Fruit fly (Drosophila melanogaster): ENCODE measurements around the gene Sap-r.

Gene Sap-r

DNA sequence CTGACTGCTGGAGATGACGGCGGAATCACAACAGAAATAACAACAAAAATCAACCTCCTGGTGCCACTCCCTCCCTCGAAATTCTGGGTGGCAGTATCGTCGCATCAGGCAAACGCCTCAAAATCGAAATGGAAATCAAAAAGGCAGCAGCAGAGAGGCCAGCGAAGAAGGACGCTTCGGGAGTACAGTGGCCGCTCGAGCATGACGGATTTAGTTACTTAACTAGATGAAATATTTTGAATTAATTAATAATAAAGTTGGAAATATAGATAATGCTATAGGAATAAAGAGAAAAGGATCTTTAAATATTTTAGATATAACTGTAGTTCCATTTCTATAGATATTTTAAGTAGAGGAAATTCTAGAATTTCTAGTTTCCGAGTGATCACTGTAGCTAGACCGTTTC lies 23.5 kb downstream of the Sap-r start:
- no peak for TF ChIP-seq noc (tag; optimal IDR thresholded peaks at IDR 0.05)

DNA sequence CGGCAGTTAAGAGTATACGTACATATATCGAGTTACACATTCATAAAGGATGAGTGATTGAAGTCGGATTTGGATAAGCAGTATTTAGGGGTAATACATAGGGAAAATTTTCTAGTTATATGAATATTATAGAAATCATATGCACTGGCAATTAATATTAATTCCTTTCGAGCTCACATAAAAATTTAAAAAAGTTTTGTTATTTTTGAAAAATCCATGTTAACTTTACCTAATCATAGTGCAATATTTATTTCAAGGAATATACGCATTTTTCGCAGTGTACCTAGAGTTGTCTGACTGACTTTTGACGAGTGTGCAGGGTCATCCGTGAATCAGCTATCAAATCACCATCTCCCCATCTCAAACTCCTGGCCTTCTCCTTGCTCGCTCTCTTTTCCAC lies 24.4 kb downstream of the Sap-r start:
- TF ChIP-seq noc (tag; optimal IDR thresholded peaks at IDR 0.05): no peak

DNA sequence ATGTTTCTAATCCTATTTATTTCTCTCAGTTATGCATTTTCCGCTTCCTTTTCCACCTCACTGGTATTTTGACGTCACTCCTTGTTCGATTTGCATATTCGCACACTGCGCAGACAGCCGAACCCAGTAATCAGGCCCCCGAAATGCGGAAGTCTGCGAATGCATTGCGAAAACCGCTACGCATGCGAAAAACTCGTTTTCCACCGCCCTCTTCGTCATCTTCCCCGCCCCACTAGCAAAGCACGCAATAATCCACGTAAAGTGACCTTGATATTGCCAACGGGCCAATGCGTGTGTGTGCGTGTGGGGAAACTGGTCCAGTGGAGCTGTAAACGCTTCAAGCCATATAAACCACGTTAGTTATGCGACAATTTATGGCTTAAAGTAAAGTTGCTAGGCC lies 24.9 kb downstream of the Sap-r start:
- no peak for TF ChIP-seq noc (tag; optimal IDR thresholded peaks at IDR 0.05)

DNA sequence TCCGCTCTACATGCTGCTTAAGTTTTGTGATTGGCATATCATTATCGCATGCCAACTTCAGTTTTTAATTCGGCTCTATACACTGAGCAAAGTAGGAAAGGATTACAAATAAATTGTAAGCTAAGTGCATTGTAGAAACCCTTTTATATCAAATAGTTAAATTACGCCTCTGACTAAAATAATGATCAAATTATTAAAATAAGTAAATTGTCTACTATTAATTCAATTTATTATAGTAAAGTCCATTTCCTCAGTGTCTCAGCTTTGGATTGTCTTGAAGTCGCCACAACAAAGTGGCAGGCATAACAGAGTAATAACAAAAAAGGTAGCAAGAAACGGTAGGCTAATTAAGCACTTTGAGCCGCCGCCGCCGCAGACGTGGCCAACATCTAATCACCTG lies 26.4 kb downstream of the Sap-r start:
- no peak for TF ChIP-seq noc (tag; optimal IDR thresholded peaks at IDR 0.05)

DNA sequence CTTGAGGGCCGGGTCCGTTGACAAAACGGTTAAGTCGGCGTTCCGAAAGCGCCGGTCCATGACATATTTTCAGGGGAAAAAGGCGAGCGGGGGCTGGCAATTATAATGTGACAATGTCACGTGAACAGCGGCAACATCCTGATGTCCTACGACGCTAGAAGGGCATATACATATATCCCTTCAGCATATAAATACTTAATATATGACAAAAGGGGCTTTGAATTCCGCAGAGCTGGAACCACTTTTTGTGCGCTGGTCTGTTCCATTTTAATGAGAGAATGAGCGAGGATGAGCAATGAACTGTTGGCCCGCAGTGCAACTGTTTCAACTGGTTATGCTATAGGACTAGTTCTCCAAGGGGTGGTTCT lies 28.3 kb downstream of the Sap-r start:
- TF ChIP-seq noc (tag; optimal IDR thresholded peaks at IDR 0.05): no peak

DNA sequence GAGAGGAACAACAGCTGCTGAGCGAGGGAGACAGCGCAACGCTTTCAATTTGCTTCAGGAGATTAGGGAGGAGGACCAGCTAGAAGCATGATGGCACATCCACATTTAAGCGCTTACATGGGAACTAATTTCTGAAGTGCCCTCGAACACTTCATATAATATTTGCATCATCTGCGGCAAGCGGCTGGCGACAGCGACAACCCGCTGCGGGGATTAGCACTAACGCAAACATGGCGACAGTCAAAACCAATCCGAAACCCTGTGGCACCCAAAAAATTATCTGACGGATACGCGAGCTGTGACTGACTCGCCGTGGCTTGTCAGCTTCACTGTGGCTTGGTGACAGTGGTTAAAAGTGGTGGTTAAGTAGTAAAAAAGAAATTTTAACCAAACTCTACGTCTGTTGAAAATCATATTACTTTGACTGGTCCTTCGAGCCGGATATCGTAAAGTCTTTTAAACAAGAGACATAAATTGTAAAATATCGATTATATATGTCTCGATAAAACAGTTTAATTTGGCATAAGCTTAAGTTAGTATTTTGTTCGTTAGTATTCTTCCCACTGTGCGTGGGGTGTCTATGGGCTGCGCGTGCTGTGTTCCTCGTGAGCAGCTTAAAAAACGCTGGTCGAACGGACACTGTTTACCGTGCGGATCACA lies 28.8 kb downstream of the Sap-r start:
- TF ChIP-seq noc (tag; optimal IDR thresholded peaks at IDR 0.05): no peak

DNA sequence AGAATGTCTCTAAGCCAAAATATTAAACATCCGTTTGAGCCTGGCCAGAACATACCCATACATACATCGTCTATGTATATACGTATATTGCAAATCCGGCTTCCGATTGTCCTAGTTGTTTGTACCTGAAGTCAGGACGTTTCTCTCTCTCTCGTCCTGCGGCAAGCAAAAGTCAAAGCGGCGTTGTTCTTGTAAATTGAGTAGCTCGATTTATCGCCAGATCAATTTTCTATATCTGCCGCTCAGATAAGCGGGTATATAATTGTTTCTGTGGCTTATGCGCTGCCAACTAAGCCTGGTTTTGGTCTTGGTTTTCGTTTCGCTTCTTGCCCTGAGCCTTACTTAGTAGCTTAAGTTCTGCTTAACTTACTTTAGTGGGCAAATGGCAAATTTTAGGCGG lies 32.3 kb downstream of the Sap-r start:
- no peak for TF ChIP-seq noc (tag; optimal IDR thresholded peaks at IDR 0.05)

DNA sequence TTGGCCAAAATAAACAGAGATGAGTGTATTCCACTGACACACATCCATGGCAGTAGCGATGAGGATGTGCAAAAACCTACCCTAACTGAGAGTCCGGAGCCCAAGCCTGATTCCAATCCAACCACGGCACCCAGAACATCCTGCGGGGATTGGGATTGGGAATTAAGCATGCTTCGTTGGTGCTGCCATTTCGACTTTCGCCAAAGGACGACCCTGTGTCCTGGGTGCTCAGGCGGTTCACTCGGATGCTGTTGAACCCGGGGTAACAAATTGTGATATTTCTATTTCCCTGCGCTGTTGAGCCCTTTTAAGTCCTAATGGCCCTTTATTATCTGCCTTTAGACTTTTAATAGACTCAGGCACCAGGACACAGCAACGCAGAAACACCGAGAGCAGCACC lies 33.7 kb downstream of the Sap-r start:
- TF ChIP-seq noc (tag; optimal IDR thresholded peaks at IDR 0.05): no peak

DNA sequence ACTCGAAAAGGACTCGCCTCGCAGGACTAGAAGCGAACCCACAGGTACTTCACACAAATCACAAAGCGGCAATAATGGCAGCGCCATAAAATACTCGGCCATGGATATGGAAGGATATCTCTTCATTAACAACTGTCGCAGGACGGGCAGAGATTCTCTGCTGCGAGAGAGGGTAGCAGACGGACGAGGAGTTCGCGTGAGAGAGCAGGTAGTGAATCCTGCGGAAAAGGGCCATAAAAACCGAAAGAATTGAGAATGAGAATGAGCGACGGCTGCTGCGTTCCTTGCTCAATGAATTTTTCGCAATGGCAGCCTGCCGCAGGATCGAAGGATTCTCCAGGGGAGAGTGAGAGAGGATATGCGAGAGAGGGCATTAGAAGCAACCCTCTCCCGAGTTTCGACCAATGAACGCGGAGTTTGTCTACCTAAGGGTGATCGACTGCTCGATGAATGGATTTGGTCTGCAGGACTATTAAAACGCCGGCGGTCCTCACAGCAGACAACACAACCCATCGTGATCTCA lies 37.0 kb downstream of the Sap-r start, which contains the start of gene tll:
Gene tll (plus strand): TSS at position 473 of the 523 bp plus-strand sequence.
- TF ChIP-seq noc (tag; optimal IDR thresholded peaks at IDR 0.05): no peak

DNA sequence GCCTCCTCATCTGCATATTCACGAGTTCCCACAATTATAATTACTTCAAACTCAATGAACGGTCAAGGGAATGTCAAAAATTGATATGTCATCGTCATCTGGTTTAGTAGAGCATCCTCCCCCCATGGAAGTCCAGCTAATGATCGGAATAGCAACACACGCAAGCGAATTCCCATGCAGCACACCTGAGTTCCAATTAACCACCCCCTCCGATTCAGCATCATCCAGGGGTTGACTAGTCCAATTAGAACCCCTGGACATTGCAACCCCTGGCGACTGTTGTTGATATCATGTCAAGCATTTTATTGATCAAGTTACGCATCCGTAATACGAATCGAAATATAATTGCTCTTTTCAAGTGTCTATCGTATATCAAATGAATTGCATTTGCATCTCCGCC lies 38.4 kb downstream of the Sap-r start:
- TF ChIP-seq noc (tag; optimal IDR thresholded peaks at IDR 0.05): no peak

DNA sequence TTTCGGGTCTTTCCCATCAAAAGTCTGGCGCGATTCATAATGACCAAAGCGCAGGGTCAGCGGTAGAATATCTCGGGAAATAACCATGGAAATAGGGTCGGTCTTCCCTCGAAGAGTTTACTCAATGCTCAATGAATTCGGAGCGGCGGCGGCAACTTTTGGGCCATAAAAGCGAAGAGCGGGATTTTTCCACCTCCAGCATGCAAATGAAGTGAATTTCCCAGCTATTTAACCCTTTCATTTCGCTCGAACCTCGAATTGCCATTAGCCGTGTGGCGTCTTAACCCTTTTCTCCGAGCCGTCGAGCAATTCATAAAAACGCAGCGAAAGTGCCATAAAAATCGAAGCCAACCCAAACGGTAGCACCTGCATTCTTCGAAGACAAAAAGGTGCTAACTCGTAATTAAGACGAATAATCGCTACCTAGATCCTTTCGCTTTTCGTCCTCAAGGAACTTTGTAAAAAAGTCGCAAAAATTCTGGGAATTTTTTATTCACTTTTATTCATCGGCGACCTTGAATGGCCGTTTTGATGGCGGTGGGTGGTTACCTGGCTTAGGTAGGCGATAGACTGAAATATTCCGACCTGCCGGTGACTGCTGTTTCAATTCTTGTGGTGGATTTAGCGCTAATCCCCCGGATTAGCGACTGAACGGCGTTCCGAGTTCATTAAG lies 39.3 kb downstream of the Sap-r start:
- TF ChIP-seq noc (tag; optimal IDR thresholded peaks at IDR 0.05): no peak

DNA sequence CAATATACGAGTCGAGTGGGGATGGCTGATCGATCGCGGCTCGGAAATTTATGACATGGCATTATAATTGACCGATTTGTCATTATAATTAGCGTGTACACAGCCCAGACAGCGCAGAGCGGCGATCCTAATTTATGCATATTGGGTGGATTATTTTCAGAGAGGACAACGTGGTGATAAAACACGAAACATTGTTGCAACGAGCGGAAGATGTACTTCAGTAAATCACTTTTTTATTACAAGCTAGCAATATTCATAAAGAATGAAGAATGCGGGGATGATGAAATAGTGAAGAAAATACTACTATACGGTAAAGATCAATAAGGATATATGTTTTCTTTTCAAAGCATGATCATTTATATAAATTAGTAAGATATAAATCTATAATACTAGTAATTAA lies 44.4 kb downstream of the Sap-r start:
- no peak for TF ChIP-seq noc (tag; optimal IDR thresholded peaks at IDR 0.05)

DNA sequence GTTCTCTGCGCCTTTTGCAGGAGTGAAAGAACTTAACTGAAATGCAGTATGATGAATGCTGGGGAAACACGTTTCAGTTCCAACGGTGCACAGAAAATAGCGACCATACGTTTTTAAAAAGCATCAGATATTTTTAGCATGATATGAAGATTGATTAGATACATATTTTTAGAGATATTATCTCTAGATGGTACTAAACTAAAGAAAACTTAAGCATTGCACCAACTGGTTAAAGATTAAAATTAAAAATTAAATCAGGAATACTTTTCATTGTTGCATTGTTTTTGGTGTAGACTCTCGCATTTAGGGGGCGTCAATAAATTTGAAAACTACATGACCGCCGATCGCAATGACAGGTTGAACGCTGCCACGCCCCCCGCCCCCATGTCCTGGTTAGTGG lies 45.2 kb downstream of the Sap-r start:
- no peak for TF ChIP-seq noc (tag; optimal IDR thresholded peaks at IDR 0.05)

DNA sequence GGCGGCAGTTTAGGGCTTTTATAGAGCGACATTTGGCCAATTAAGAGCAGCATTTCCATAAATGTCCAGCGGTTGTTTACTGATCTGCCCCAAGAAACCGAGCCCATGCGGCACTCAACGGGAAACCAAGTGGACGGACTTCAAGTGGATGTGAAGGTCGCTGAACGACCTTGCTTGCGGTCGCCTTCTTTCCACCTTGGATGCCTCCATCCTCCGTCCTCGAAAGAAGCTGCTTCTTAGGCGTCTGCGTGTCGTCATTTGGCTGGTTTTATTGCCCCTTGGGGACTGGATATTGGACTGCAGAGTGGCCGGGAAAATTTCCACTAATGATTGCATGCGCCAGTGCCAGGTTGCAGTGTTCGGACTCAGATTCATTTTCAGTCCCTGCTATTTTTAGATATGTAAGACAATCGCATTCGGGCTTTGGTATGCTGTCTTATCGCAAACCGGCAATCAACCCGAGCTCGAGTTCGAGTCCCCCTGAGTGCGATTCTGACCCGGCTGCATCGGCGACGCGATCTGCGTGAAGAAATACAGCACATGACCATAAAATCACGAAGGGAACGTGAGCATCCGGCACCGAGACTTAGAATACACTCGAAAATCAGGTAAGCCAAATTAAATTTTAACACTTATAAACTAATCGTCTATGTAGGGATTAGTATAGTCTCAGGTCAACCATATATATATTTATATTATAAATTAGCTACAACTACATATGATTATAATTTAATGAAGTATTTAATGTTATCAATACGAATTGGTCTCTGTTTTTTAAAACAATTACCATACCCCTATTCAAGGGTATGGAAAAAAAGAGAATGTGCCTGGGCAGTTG lies 46.0 kb downstream of the Sap-r start:
- no peak for TF ChIP-seq noc (tag; optimal IDR thresholded peaks at IDR 0.05)

DNA sequence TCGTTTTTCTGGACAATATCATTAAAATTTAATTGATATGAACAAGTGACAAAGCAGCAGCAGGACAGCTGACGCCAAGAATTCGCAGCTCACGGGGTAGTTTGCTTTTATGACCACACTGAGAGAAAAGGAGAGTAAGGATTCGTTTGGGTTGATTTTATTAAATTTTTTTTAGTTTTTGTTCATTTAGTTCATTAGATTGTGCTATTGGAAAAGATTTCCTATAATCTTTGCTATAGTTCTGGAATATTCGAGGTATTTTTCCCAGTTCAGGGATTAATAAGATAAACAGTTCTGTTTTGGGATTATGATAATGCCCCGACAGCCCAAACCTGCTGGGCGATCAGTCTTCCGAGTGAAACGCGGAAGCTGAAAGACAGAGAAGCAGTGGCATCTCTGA lies 46.7 kb downstream of the Sap-r start:
- no peak for TF ChIP-seq noc (tag; optimal IDR thresholded peaks at IDR 0.05)

DNA sequence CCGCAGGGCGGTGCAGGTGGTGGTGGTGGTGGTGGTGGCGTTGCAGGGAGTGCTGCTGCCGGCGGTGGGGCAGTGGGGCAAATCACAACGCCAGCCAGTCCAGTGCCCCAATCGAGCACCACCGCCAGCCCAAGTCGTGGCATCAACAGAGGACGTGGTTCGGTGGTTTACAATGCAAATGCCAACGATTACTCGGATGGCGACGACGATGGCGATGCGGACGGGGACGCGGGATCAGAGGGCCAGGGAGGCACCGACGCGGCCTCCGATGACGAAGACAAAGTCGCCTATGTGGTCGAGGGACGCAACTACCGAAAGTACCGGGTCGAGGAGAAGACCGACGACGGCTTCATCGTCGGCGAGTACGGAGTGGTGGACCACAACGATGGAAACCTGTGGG lies 48.1 kb downstream of the Sap-r start:
- no peak for TF ChIP-seq noc (tag; optimal IDR thresholded peaks at IDR 0.05)
